Fruit fly (Drosophila melanogaster): ENCODE measurements around the gene CG32266.

CG32266 gene

dm6 chr3L:3825485-3825813 lies 34.8 kb downstream of the CG32266 start (continued):
- TF ChIP-seq wdn (GFP tag; IDR thresholded peaks at IDR 0.05) (no peak), CG30431 (GFP tag; optimal IDR thresholded peaks at IDR 0.05) (no peak), Vsx1 (GFP tag; optimal IDR thresholded peaks at IDR 0.05) (no peak), CG8290 (GFP tag; optimal IDR thresholded peaks at IDR 0.05) (no peak), CG8290 (tag; optimal IDR thresholded peaks at IDR 0.05) (peak in 1 of 2 experiments; percentile 39), peb (GFP tag; IDR thresholded peaks at IDR 0.05) (no peak), CG8765 (GFP tag; IDR thresholded peaks at IDR 0.05) (no peak), CG33557 (GFP tag; optimal IDR thresholded peaks at IDR 0.05) (no peak), Bgb (GFP tag; IDR thresholded peaks at IDR 0.05; ENCODE audit: partially characterized antibody) (peak; percentile 20; the same call in 1 of the 2 replicates), dysf (GFP tag; IDR thresholded peaks at IDR 0.05) (no peak)

- TF ChIP-seq Nf-YA (GFP tag; IDR thresholded peaks at IDR 0.05): no peak
- TF ChIP-seq gfzf (GFP tag; optimal IDR thresholded peaks at IDR 0.05): no peak
- no peak for TF ChIP-seq CG6175 (GFP tag; IDR thresholded peaks at IDR 0.05)
- no peak for TF ChIP-seq CG30431 (GFP tag; optimal IDR thresholded peaks at IDR 0.05)
- TF ChIP-seq Spps (tag; optimal IDR thresholded peaks at IDR 0.05): no peak
- no peak for TF ChIP-seq CG32772 (GFP tag; IDR thresholded peaks at IDR 0.05)
- TF ChIP-seq gcm (GFP tag; optimal IDR thresholded peaks at IDR 0.05): no peak
- TF ChIP-seq CG13296 (GFP tag; optimal IDR thresholded peaks at IDR 0.05): no peak
- peak; percentile 61 for TF ChIP-seq sd (tag; optimal IDR thresholded peaks at IDR 0.05)
- peak; percentile 82 for TF ChIP-seq Deaf1 (tag; optimal IDR thresholded peaks at IDR 0.05)
- no peak for TF ChIP-seq CG10267 (tag; optimal IDR thresholded peaks at IDR 0.05)
- peak; percentile 38 for TF ChIP-seq cg (GFP tag; optimal IDR thresholded peaks at IDR 0.05)
- no peak for TF ChIP-seq CG5953 (GFP tag; IDR thresholded peaks at IDR 0.05)
- TF ChIP-seq CG12236 (GFP tag; optimal IDR thresholded peaks at IDR 0.05): no peak
- no peak for TF ChIP-seq CG12155 (GFP tag; optimal IDR thresholded peaks at IDR 0.05)
- TF ChIP-seq CG11093 (GFP tag; IDR thresholded peaks at IDR 0.05): no peak
- no peak for TF ChIP-seq Bgb (GFP tag; IDR thresholded peaks at IDR 0.05; ENCODE audit: partially characterized antibody)
- no peak for TF ChIP-seq cad (GFP tag; optimal IDR thresholded peaks at IDR 0.05)
- no peak for TF ChIP-seq CG12659 (GFP tag; optimal IDR thresholded peaks at IDR 0.05)
- peak; percentile 8 for TF ChIP-seq Med (GFP tag)
Measured at dm6 chr3L:3825884-3826283, 35.3 kb downstream of the CG32266 start.

- TF ChIP-seq tin (GFP tag; optimal IDR thresholded peaks at IDR 0.05) (peak; percentile 75), CG6683 (GFP tag; optimal IDR thresholded peaks at IDR 0.05) (peak; percentile 82), CG4707 (GFP tag; optimal IDR thresholded peaks at IDR 0.05) (peak; percentile 56), CG6689 (GFP tag; IDR thresholded peaks at IDR 0.05) (peak; percentile 81), CG7357 (GFP tag; IDR thresholded peaks at IDR 0.05) (peak; percentile 59; the same call in 2 of the 3 replicates), croc (GFP tag; conservative IDR thresholded peaks at IDR 0.05) (peak; percentile 24; the same call in 2 of the 3 replicates), CG31441 (GFP tag; IDR thresholded peaks at IDR 0.05) (peak; percentile 86), Abd-B (GFP tag; optimal IDR thresholded peaks at IDR 0.05) (no peak), ranshi (GFP tag; IDR thresholded peaks at IDR 0.05) (peak; percentile 89), CG30020 (tag; optimal IDR thresholded peaks at IDR 0.05) (no peak), CG1233 (GFP tag; optimal IDR thresholded peaks at IDR 0.05) (peak; percentile 17), NfI (GFP tag; optimal IDR thresholded peaks at IDR 0.05) (no peak), gsb (GFP tag; IDR thresholded peaks at IDR 0.05) (peak; percentile 58), sc (optimal IDR thresholded peaks at IDR 0.05) (no peak), sc (GFP tag; optimal IDR thresholded peaks at IDR 0.05) (peak; percentile 58), gt (GFP tag; IDR thresholded peaks at IDR 0.05) (no peak), Hand (GFP tag; optimal IDR thresholded peaks at IDR 0.05) (peak; percentile 93), CG10274 (GFP tag; optimal IDR thresholded peaks at IDR 0.05) (peak; percentile 41), klu (GFP tag; IDR thresholded peaks at IDR 0.05) (peak; percentile 46; the same call in 1 of the 2 replicates), pb (GFP tag; optimal IDR thresholded peaks at IDR 0.05) (no peak), fu2 (GFP tag; optimal IDR thresholded peaks at IDR 0.05) (no peak), psq (GFP tag; optimal IDR thresholded peaks at IDR 0.05) (peak; percentile 54), dysf (GFP tag; IDR thresholded peaks at IDR 0.05) (peak; percentile 87), CG11247 (GFP tag; IDR thresholded peaks at IDR 0.05) (peak; percentile 75; the same call in 1 of the 2 replicates)
Measured at dm6 chr3L:3826541-3826940, 35.9 kb downstream of the CG32266 start.

Measured in whole organism, embryonic.